Fruit fly (Drosophila melanogaster) S2 (cell line): Measurements from ENCODE around the gene CG12994.

ENCODE experiments used
- CG8478 ChIP-seq: fragments of >200 bp; optimal IDR thresholded peaks from 2 replicates; lab custom pipeline; 2018
- CTCF ChIP-seq, 2 experiments: fragments of >200 bp; optimal IDR thresholded peaks; 2 replicates each; lab custom pipeline; 2018

- TF ChIP-seq CTCF (optimal IDR thresholded peaks at IDR 0.05; lab: Kevin White, UChicago) = no peak
- TF ChIP-seq CG8478 (lab: Kevin White, UChicago) = no peak
These were observed 38.9 kb downstream of the CG12994 start for dm6 chrX:17404883-17405282.
